Fruit fly (Drosophila melanogaster) S2 (cell line): ENCODE data around the gene Z600.

Source experiments
- CG8478 ChIP-seq: fragments of >200 bp; optimal IDR thresholded peaks from 2 replicates; lab custom pipeline; 2018
- CTCF ChIP-seq, 2 experiments: fragments of >200 bp; optimal IDR thresholded peaks; 2 replicates each; lab custom pipeline; 2018

- TF ChIP-seq CTCF (optimal IDR thresholded peaks at IDR 0.05; lab: Kevin White, UChicago) (no peak), CG8478 (no peak)
These were observed 31.1 kb downstream of the Z600 start for dm6 chr3L:15539903-15540409.
